Fruit fly (Drosophila melanogaster) whole organism, embryonic: ENCODE measurements around the gene CG32537.

ENCODE experiments used
- CG10431 ChIP-seq: fragments of 200-800 bp; sonication (Bioruptor generic); optimal IDR thresholded peaks from 3 replicates; lab custom pipeline; 2018; ENCODE audit warnings: missing biosample characterization, mild to moderate bottlenecking, missing genetic modification characterization
- CG11247 ChIP-seq: fragments of 200-800 bp; sonication (Bioruptor generic); IDR thresholded peaks from 2 replicates; pipeline ENCODE4 v1.3.6; 2022; ENCODE audit warnings: missing biosample characterization, missing genetic modification characterization
- CG12071 ChIP-seq: fragments of 200-800 bp; sonication (Bioruptor generic); optimal IDR thresholded peaks from 3 replicates; lab custom pipeline; 2018; ENCODE audit warnings: missing biosample characterization, mild to moderate bottlenecking, missing genetic modification characterization
- CG12236 ChIP-seq: fragments of 200-800 bp; sonication (Bioruptor generic); optimal IDR thresholded peaks from 2 replicates; lab custom pipeline; 2016; ENCODE audit warnings: missing biosample characterization, missing genetic modification characterization
- CG12299 ChIP-seq: fragments of 200-800 bp; sonication (Bioruptor generic); optimal IDR thresholded peaks from 2 replicates; lab custom pipeline; 2018; ENCODE audit warnings: missing biosample characterization, mild to moderate bottlenecking, missing genetic modification characterization
- CG13775 ChIP-seq: fragments of 200-800 bp; sonication (Bioruptor generic); optimal IDR thresholded peaks from 3 replicates; lab custom pipeline; 2017; ENCODE audit warnings: missing biosample characterization, mild to moderate bottlenecking, missing genetic modification characterization
- CG13894 ChIP-seq: fragments of 200-800 bp; sonication (Bioruptor generic); optimal IDR thresholded peaks from 3 replicates; lab custom pipeline; 2018; ENCODE audit warnings: missing biosample characterization, mild to moderate bottlenecking, missing genetic modification characterization, moderate library complexity
- CG14667 ChIP-seq: fragments of 200-800 bp; sonication (Bioruptor generic); IDR thresholded peaks from 2 replicates; pipeline ENCODE4 v1.3.6; 2022; ENCODE audit warnings: missing biosample characterization, missing genetic modification characterization
- CG15696 ChIP-seq: fragments of 200-800 bp; sonication (Bioruptor generic); optimal IDR thresholded peaks from 2 replicates; lab custom pipeline; 2019; ENCODE audit warnings: missing biosample characterization, mild to moderate bottlenecking, missing genetic modification characterization, moderate library complexity
- CG17829 ChIP-seq: fragments of 200-800 bp; optimal IDR thresholded peaks from 2 replicates; lab custom pipeline; 2019; ENCODE audit warnings: missing biosample characterization, mild to moderate bottlenecking, missing genetic modification characterization, moderate library complexity
- CG18011 ChIP-seq: fragments of 200-800 bp; sonication (Bioruptor generic); optimal IDR thresholded peaks from 2 replicates; lab custom pipeline; 2017; ENCODE audit warnings: missing biosample characterization, missing genetic modification characterization, mild to moderate bottlenecking, moderate library complexity, missing genotype
- CG1832 ChIP-seq: fragments of 200-800 bp; sonication (Bioruptor generic); optimal IDR thresholded peaks from 2 replicates; lab custom pipeline; 2017; ENCODE audit warnings: missing biosample characterization, mild to moderate bottlenecking, missing genetic modification characterization, inconsistent platforms
- CG2678 ChIP-seq: fragments of 200-800 bp; sonication (Bioruptor generic); optimal IDR thresholded peaks from 3 replicates; lab custom pipeline; 2019; ENCODE audit warnings: missing biosample characterization, mild to moderate bottlenecking, missing genetic modification characterization, moderate library complexity
- CG33557 ChIP-seq: fragments of 200-800 bp; sonication (Bioruptor generic); optimal IDR thresholded peaks from 2 replicates; lab custom pipeline; 2019; ENCODE audit warnings: missing biosample characterization, mild to moderate bottlenecking, missing genetic modification characterization, moderate library complexity
- CG3407 ChIP-seq: fragments of 200-800 bp; sonication (Bioruptor generic); optimal IDR thresholded peaks from 2 replicates; lab custom pipeline; 2018; ENCODE audit warnings: missing biosample characterization, mild to moderate bottlenecking, missing genetic modification characterization
- CG6689 ChIP-seq: fragments of 200-800 bp; sonication (Bioruptor generic); IDR thresholded peaks from 2 replicates; pipeline ENCODE4 v1.3.6; 2022; ENCODE audit warnings: missing biosample characterization, missing genetic modification characterization
- CG6765 ChIP-seq: fragments of 200-800 bp; sonication (Bioruptor generic); optimal IDR thresholded peaks from 3 replicates; lab custom pipeline; 2017; ENCODE audit warnings: missing biosample characterization, mild to moderate bottlenecking, missing genetic modification characterization
- CG6813 ChIP-seq: fragments of 200-800 bp; sonication (Bioruptor generic); optimal IDR thresholded peaks from 2 replicates; lab custom pipeline; 2017; ENCODE audit warnings: missing biosample characterization, missing genetic modification characterization, mild to moderate bottlenecking, moderate library complexity, missing genetic modification reagents
- Chrac-16 ChIP-seq: fragments of 200-800 bp; sonication (Bioruptor generic); optimal IDR thresholded peaks from 3 replicates; lab custom pipeline; 2016; ENCODE audit warnings: missing biosample characterization, missing genetic modification characterization
- CkIIα-i1 ChIP-seq: fragments of 200-800 bp; sonication (Bioruptor generic); IDR thresholded peaks from 2 replicates; pipeline ENCODE4 v1.3.6; 2022; ENCODE audit warnings: missing biosample characterization, missing genetic modification characterization
- Dad ChIP-seq: fragments of 200-800 bp; sonication (Bioruptor generic); optimal IDR thresholded peaks from 3 replicates; lab custom pipeline; 2016; ENCODE audit warnings: missing biosample characterization, missing genetic modification characterization
- Doc3 ChIP-seq: fragments of 200-800 bp; sonication (Bioruptor generic); IDR thresholded peaks from 3 replicates; pipeline ENCODE4 v1.3.6; 2022; ENCODE audit warnings: missing biosample characterization, missing genetic modification characterization; ENCODE audit not compliant: partially characterized antibody
- HLH54F ChIP-seq: fragments of 200-800 bp; sonication (Bioruptor generic); optimal IDR thresholded peaks from 3 replicates; lab custom pipeline; 2016; ENCODE audit warnings: missing biosample characterization, missing genetic modification characterization
- Max ChIP-seq: fragments of 200-800 bp; sonication (Bioruptor generic); optimal IDR thresholded peaks from 2 replicates; lab custom pipeline; 2016; ENCODE audit warnings: missing biosample characterization, mild to moderate bottlenecking, missing genetic modification characterization
- NfI ChIP-seq: fragments of 200-800 bp; sonication (Bioruptor generic); optimal IDR thresholded peaks from 3 replicates; lab custom pipeline; 2018; ENCODE audit warnings: missing biosample characterization, mild to moderate bottlenecking, missing genetic modification characterization, moderate library complexity
- Pdp1 ChIP-seq, 2 experiments: fragments of 200-800 bp; sonication (Bioruptor generic); optimal IDR thresholded peaks; 3 replicates each; lab custom pipeline; 2016; ENCODE audit warnings: missing biosample characterization in 2 of 2, missing genetic modification characterization in 2 of 2, mild to moderate bottlenecking in 1 of 2, moderate library complexity in 1 of 2
- Poxn ChIP-seq: fragments of 200-800 bp; sonication (Bioruptor generic); IDR thresholded peaks from 2 replicates; pipeline ENCODE4 v1.3.6; 2022; ENCODE audit warnings: missing biosample characterization, missing genetic modification characterization
- Sin3A ChIP-seq: fragments of >200 bp; optimal IDR thresholded peaks from 2 replicates; lab custom pipeline; 2018
- Tbp ChIP-seq: fragments of >200 bp; optimal IDR thresholded peaks from 2 replicates; lab custom pipeline; 2018; ENCODE audit warnings: missing biosample characterization, missing genetic modification characterization
- btn ChIP-seq: fragments of 200-800 bp; sonication (Bioruptor generic); optimal IDR thresholded peaks from 2 replicates; lab custom pipeline; 2016; ENCODE audit warnings: missing biosample characterization, missing genetic modification characterization
- cas ChIP-seq: fragments of 200-800 bp; sonication (Bioruptor generic); IDR thresholded peaks from 2 replicates; pipeline ENCODE4 v1.3.6; 2022; ENCODE audit warnings: missing biosample characterization, missing genetic modification characterization
- caup ChIP-seq: fragments of 200-800 bp; sonication (Bioruptor generic); optimal IDR thresholded peaks from 3 replicates; lab custom pipeline; 2017; ENCODE audit warnings: missing biosample characterization, mild to moderate bottlenecking, missing genetic modification characterization, moderate library complexity; ENCODE audit not compliant: severe bottlenecking
- da ChIP-seq: fragments of 200-800 bp; sonication (Bioruptor generic); optimal IDR thresholded peaks from 2 replicates; lab custom pipeline; 2016; ENCODE audit warnings: missing biosample characterization, missing genetic modification characterization
- dm ChIP-seq: fragments of 200-800 bp; sonication (Bioruptor generic); optimal IDR thresholded peaks from 3 replicates; lab custom pipeline; 2016; ENCODE audit warnings: missing biosample characterization, missing genetic modification characterization
- ems ChIP-seq: fragments of 200-800 bp; sonication (Bioruptor generic); optimal IDR thresholded peaks from 3 replicates; lab custom pipeline; 2016; ENCODE audit warnings: missing biosample characterization, missing genetic modification characterization
- fd64A ChIP-seq: fragments of 200-800 bp; sonication (Bioruptor generic); optimal IDR thresholded peaks from 3 replicates; lab custom pipeline; 2018; ENCODE audit warnings: missing biosample characterization, mild to moderate bottlenecking, missing genetic modification characterization
- ftz-f1 ChIP-seq: fragments of 200-800 bp; sonication (Bioruptor generic); optimal IDR thresholded peaks from 2 replicates; lab custom pipeline; 2016; ENCODE audit warnings: missing biosample characterization, missing genetic modification characterization
- gce ChIP-seq: fragments of 200-800 bp; sonication (Bioruptor generic); IDR thresholded peaks from 3 replicates; pipeline ENCODE4 v1.3.6; 2022; ENCODE audit warnings: missing biosample characterization, missing genetic modification characterization
- gfzf ChIP-seq: fragments of 200-800 bp; sonication (Bioruptor generic); optimal IDR thresholded peaks from 2 replicates; lab custom pipeline; 2016; ENCODE audit warnings: missing biosample characterization, mild to moderate bottlenecking, missing genetic modification characterization, moderate library complexity
- grau ChIP-seq: fragments of 200-800 bp; optimal IDR thresholded peaks from 3 replicates; lab custom pipeline; 2019; ENCODE audit warnings: missing biosample characterization, mild to moderate bottlenecking, missing genetic modification characterization, moderate library complexity
- gsb-n ChIP-seq: fragments of 200-800 bp; sonication (Bioruptor generic); optimal IDR thresholded peaks from 3 replicates; lab custom pipeline; 2018; ENCODE audit warnings: missing biosample characterization, mild to moderate bottlenecking, missing genetic modification characterization
- gt ChIP-seq: fragments of 200-800 bp; sonication (Bioruptor generic); IDR thresholded peaks from 2 replicates; pipeline ENCODE4 v1.3.6; 2022; ENCODE audit warnings: missing biosample characterization, missing genetic modification characterization
- ind ChIP-seq: fragments of 200-800 bp; sonication (Bioruptor generic); optimal IDR thresholded peaks from 3 replicates; lab custom pipeline; 2016; ENCODE audit warnings: missing biosample characterization, missing genetic modification characterization
- knrl ChIP-seq: fragments of 200-800 bp; sonication (Bioruptor generic); IDR thresholded peaks from 3 replicates; pipeline ENCODE4 v1.3.6; 2022; ENCODE audit warnings: missing biosample characterization, missing genetic modification characterization; ENCODE audit not compliant: partially characterized antibody
- mam ChIP-seq: fragments of 200-800 bp; sonication (Bioruptor generic); optimal IDR thresholded peaks from 3 replicates; lab custom pipeline; 2016; ENCODE audit warnings: missing biosample characterization, missing genetic modification characterization
- row ChIP-seq: fragments of 200-800 bp; sonication (Bioruptor generic); IDR thresholded peaks from 3 replicates; pipeline ENCODE4 v1.3.6; 2022; ENCODE audit warnings: missing biosample characterization, missing genetic modification characterization
- salm ChIP-seq: fragments of 200-800 bp; sonication (Bioruptor generic); optimal IDR thresholded peaks from 2 replicates; lab custom pipeline; 2018; ENCODE audit warnings: missing biosample characterization, mild to moderate bottlenecking, missing genetic modification characterization
- sim ChIP-seq: fragments of 200-800 bp; sonication (Bioruptor generic); IDR thresholded peaks from 2 replicates; pipeline ENCODE4 v1.3.6; 2022; ENCODE audit warnings: missing biosample characterization, missing genetic modification characterization
- ssp ChIP-seq: fragments of 200-800 bp; sonication (Bioruptor generic); IDR thresholded peaks from 2 replicates; pipeline ENCODE4 v1.3.6; 2022; ENCODE audit warnings: missing biosample characterization, missing genetic modification characterization
- tup ChIP-seq: fragments of 200-800 bp; sonication (Bioruptor generic); optimal IDR thresholded peaks from 2 replicates; lab custom pipeline; 2016; ENCODE audit warnings: missing biosample characterization, mild to moderate bottlenecking, missing genetic modification characterization, moderate library complexity
- yki ChIP-seq: fragments of >200 bp; optimal IDR thresholded peaks from 3 replicates; lab custom pipeline; 2018

The CG32537 gene

dm6 chrX:19224580-19225303 is 51.6 kb downstream of the CG32537 start (continued):
- TF ChIP-seq Pdp1 (GFP tag; optimal IDR thresholded peaks at IDR 0.05; lab: Kevin White, UChicago), result no peak
- no peak for TF ChIP-seq Doc3 (GFP tag; lab: Robert Waterston, UW)
- peak; percentile 47 for TF ChIP-seq CG17829 (tag; lab: Kevin White, UChicago)
- no peak for TF ChIP-seq Max (GFP tag; lab: Kevin White, UChicago)
- no peak for TF ChIP-seq cas (GFP tag; lab: Robert Waterston, UW)
- no peak for TF ChIP-seq ems (GFP tag; lab: Kevin White, UChicago)
- TF ChIP-seq CG12299, result no peak
- peak; percentile 56 for TF ChIP-seq grau
- no peak for TF ChIP-seq CG33557
- no peak for TF ChIP-seq CG15696 (tag; lab: Kevin White, UChicago)
- no peak for TF ChIP-seq NfI (GFP tag; lab: Kevin White, UChicago)
- no peak for TF ChIP-seq da
- no peak for TF ChIP-seq CG3407 (GFP tag; lab: Kevin White, UChicago)
- TF ChIP-seq CG6689 (GFP tag; lab: Robert Waterston, UW), result peak; percentile 42; the same call in 1 of the 2 replicates
- peak; percentile 36 for TF ChIP-seq CG13775 (GFP tag; lab: Kevin White, UChicago)
- TF ChIP-seq Sin3A (lab: Kevin White, UChicago), result no peak
- TF ChIP-seq gsb-n (tag; lab: Kevin White, UChicago), result peak; percentile 3
- no peak for TF ChIP-seq CG12071 (GFP tag; lab: Kevin White, UChicago)
- no peak for TF ChIP-seq CG6813 (GFP tag; lab: Kevin White, UChicago)
- TF ChIP-seq knrl (GFP tag; lab: Robert Waterston, UW), result no peak
- TF ChIP-seq CG12236 (GFP tag; lab: Kevin White, UChicago), result no peak
- TF ChIP-seq dm (GFP tag; lab: Kevin White, UChicago), result no peak
- TF ChIP-seq CG14667 (GFP tag; lab: Robert Waterston, UW), result no peak
- no peak for TF ChIP-seq HLH54F (GFP tag; lab: Kevin White, UChicago)
- peak; percentile 64 for TF ChIP-seq CG2678
- TF ChIP-seq Tbp, result no peak
- TF ChIP-seq CG11247 (GFP tag; lab: Robert Waterston, UW), result no peak
- no peak for TF ChIP-seq Dad (GFP tag; lab: Kevin White, UChicago)
- no peak for TF ChIP-seq sim (GFP tag; lab: Robert Waterston, UW)
- no peak for TF ChIP-seq CG10431 (GFP tag; lab: Kevin White, UChicago)
- TF ChIP-seq gfzf (GFP tag; lab: Kevin White, UChicago), result no peak
- TF ChIP-seq yki (lab: Kevin White, UChicago), result no peak
- TF ChIP-seq salm, result no peak
- peak; percentile 5 for TF ChIP-seq CG6765 (GFP tag; lab: Kevin White, UChicago)
- TF ChIP-seq row, result peak; percentile 30; the same call in 1 of the 3 replicates
- no peak for TF ChIP-seq CG13894 (tag; lab: Kevin White, UChicago)
- no peak for TF ChIP-seq btn
- TF ChIP-seq fd64A, result no peak
- TF ChIP-seq CkIIα-i1 (GFP tag; lab: Robert Waterston, UW), result no peak
- no peak for TF ChIP-seq CG18011 (GFP tag; lab: Kevin White, UChicago)
- TF ChIP-seq ind (GFP tag; lab: Kevin White, UChicago), result peak; percentile 18
- no peak for TF ChIP-seq Chrac-16 (GFP tag; lab: Kevin White, UChicago)
- TF ChIP-seq CG1832 (GFP tag; lab: Kevin White, UChicago), result no peak
- TF ChIP-seq gt (GFP tag; lab: Robert Waterston, UW), result no peak
- no peak for TF ChIP-seq Poxn (GFP tag; lab: Robert Waterston, UW)
- TF ChIP-seq caup (GFP tag; lab: Kevin White, UChicago), result no peak
- TF ChIP-seq ftz-f1 (GFP tag; lab: Kevin White, UChicago), result no peak
- TF ChIP-seq tup (GFP tag; lab: Kevin White, UChicago), result no peak
- no peak for TF ChIP-seq gce (GFP tag; lab: Robert Waterston, UW)
- TF ChIP-seq ssp, result no peak
- TF ChIP-seq mam (GFP tag; lab: Kevin White, UChicago), result no peak
